Worm (Caenorhabditis elegans): Measurements from ENCODE around the gene nst-1.

- TF ChIP-seq sea-1 (GFP tag; conservative IDR thresholded peaks at IDR 0.05) (no peak), tbx-37 (GFP tag; conservative IDR thresholded peaks at IDR 0.05) (no peak), hmbx-1 (tag; optimal IDR thresholded peaks at IDR 0.05) (no peak), flt-1 (GFP tag; IDR thresholded peaks at IDR 0.05) (no peak), tbx-11 (GFP tag; IDR thresholded peaks at IDR 0.05) (no peak), B0310.2 (tag; optimal IDR thresholded peaks at IDR 0.05) (no peak), aly-1 (tag; optimal IDR thresholded peaks at IDR 0.05) (no peak), ceh-36 (tag; optimal IDR thresholded peaks at IDR 0.05) (no peak), ama-1 (optimal IDR thresholded peaks at IDR 0.05) (no peak), hmg-4 (GFP tag; optimal IDR thresholded peaks at IDR 0.05) (no peak), pes-1 (GFP tag; IDR thresholded peaks at IDR 0.05) (no peak), scrt-1 (GFP tag; IDR thresholded peaks at IDR 0.05) (no peak), ceh-13 (GFP tag; optimal IDR thresholded peaks at IDR 0.05) (no peak)
Measured at ce11 chrII:8312012-8312411, 29.0 kb upstream of the nst-1 start.
